Fruit fly (Drosophila melanogaster) whole organism, embryonic: ENCODE measurements around the gene Lsp1alpha.

Experiments used
- Adf1 ChIP-seq: fragments of 200-800 bp; sonication (Bioruptor generic); IDR thresholded peaks from 2 replicates; pipeline ENCODE4 v1.3.6; 2022; ENCODE audit warnings: missing biosample characterization, missing genetic modification characterization
- Aef1 ChIP-seq: fragments of 200-800 bp; sonication (Bioruptor generic); IDR thresholded peaks from 3 replicates; pipeline ENCODE4 v1.3.6; 2022; ENCODE audit warnings: missing biosample characterization, missing genetic modification characterization
- Atf-2 ChIP-seq: fragments of 200-800 bp; sonication (Bioruptor generic); optimal IDR thresholded peaks from 2 replicates; lab custom pipeline; 2016; ENCODE audit warnings: missing biosample characterization, missing genetic modification characterization
- Atf3 ChIP-seq: fragments of 200-800 bp; sonication (Bioruptor generic); optimal IDR thresholded peaks from 3 replicates; lab custom pipeline; 2016; ENCODE audit warnings: missing biosample characterization, missing genetic modification characterization
- Awh ChIP-seq: fragments of 200-800 bp; sonication (Bioruptor generic); IDR thresholded peaks from 2 replicates; pipeline ENCODE4, ENCODE4 v1.3.6; 2022; ENCODE audit warnings: missing biosample characterization, missing genetic modification characterization
- Bdp1 ChIP-seq: fragments of 200-800 bp; sonication (Bioruptor generic); optimal IDR thresholded peaks from 3 replicates; lab custom pipeline; 2016; ENCODE audit warnings: missing biosample characterization, missing genetic modification characterization
- CG11695 ChIP-seq: fragments of 200-800 bp; sonication (Bioruptor generic); IDR thresholded peaks from 3 replicates; pipeline ENCODE4 v1.3.6; 2022; ENCODE audit warnings: missing biosample characterization, missing genetic modification characterization
- CG11696 ChIP-seq: fragments of 200-800 bp; sonication (Bioruptor generic); IDR thresholded peaks from 2 replicates; pipeline ENCODE4 v1.3.6; 2022; ENCODE audit warnings: missing biosample characterization, missing genetic modification characterization
- CG12744 ChIP-seq: fragments of 200-800 bp; sonication (Bioruptor generic); optimal IDR thresholded peaks from 2 replicates; lab custom pipeline; 2016; ENCODE audit warnings: missing biosample characterization, missing genetic modification characterization
- CG13775 ChIP-seq: fragments of 200-800 bp; sonication (Bioruptor generic); optimal IDR thresholded peaks from 3 replicates; lab custom pipeline; 2017; ENCODE audit warnings: missing biosample characterization, mild to moderate bottlenecking, missing genetic modification characterization
- CG15479 ChIP-seq: fragments of 200-800 bp; sonication (Bioruptor generic); optimal IDR thresholded peaks from 3 replicates; lab custom pipeline; 2019; ENCODE audit warnings: missing biosample characterization, mild to moderate bottlenecking, missing genetic modification characterization, moderate library complexity
- CG16813 ChIP-seq: fragments of 200-800 bp; sonication (Bioruptor generic); IDR thresholded peaks from 3 replicates; pipeline ENCODE4 v1.3.6; 2022; ENCODE audit warnings: missing biosample characterization, missing genetic modification characterization; ENCODE audit not compliant: partially characterized antibody
- CG17186 ChIP-seq: fragments of 200-800 bp; sonication (Bioruptor generic); optimal IDR thresholded peaks from 3 replicates; lab custom pipeline; 2017; ENCODE audit warnings: missing biosample characterization, missing genetic modification reagents, missing genetic modification characterization
- CG17361 ChIP-seq: fragments of 200-800 bp; sonication (Bioruptor generic); IDR thresholded peaks from 3 replicates; pipeline ENCODE4 v1.3.6; 2022; ENCODE audit warnings: missing biosample characterization, missing genetic modification characterization
- CG2875 ChIP-seq: fragments of 200-800 bp; sonication (Bioruptor generic); optimal IDR thresholded peaks from 2 replicates; lab custom pipeline; 2017; ENCODE audit warnings: missing biosample characterization, mild to moderate bottlenecking, missing genetic modification characterization, missing genetic modification reagents
- CG30431 ChIP-seq: fragments of 200-800 bp; sonication (Bioruptor generic); optimal IDR thresholded peaks from 2 replicates; lab custom pipeline; 2017; ENCODE audit warnings: missing biosample characterization, missing genetic modification characterization
- CG34224 ChIP-seq: fragments of 200-800 bp; sonication (Bioruptor generic); IDR thresholded peaks from 3 replicates; pipeline ENCODE4 v1.3.6; 2022; ENCODE audit warnings: missing biosample characterization, missing genetic modification characterization; ENCODE audit not compliant: partially characterized antibody
- CG4404 ChIP-seq: fragments of 200-800 bp; sonication (Bioruptor generic); IDR thresholded peaks from 2 replicates; pipeline ENCODE4 v1.3.6; 2022; ENCODE audit warnings: missing biosample characterization, missing genetic modification characterization
- CG4424 ChIP-seq: fragments of 200-800 bp; sonication (Bioruptor generic); optimal IDR thresholded peaks from 3 replicates; lab custom pipeline; 2016; ENCODE audit warnings: missing biosample characterization, missing genetic modification characterization
- CG6683 ChIP-seq: fragments of 200-800 bp; sonication (Bioruptor generic); optimal IDR thresholded peaks from 2 replicates; lab custom pipeline; 2017; ENCODE audit warnings: missing biosample characterization, mild to moderate bottlenecking, missing genetic modification characterization, missing genetic modification reagents
- CG6765 ChIP-seq: fragments of 200-800 bp; sonication (Bioruptor generic); optimal IDR thresholded peaks from 3 replicates; lab custom pipeline; 2017; ENCODE audit warnings: missing biosample characterization, mild to moderate bottlenecking, missing genetic modification characterization
- CG7271 ChIP-seq: fragments of 200-800 bp; sonication (Bioruptor generic); optimal IDR thresholded peaks from 2 replicates; lab custom pipeline; 2018; ENCODE audit warnings: missing biosample characterization, mild to moderate bottlenecking, missing genetic modification characterization, moderate library complexity
- CG7745 ChIP-seq: fragments of 200-800 bp; sonication (Bioruptor generic); optimal IDR thresholded peaks from 2 replicates; lab custom pipeline; 2018; ENCODE audit warnings: missing biosample characterization, mild to moderate bottlenecking, missing genetic modification characterization, moderate library complexity
- CG7786 ChIP-seq: fragments of 200-800 bp; sonication (Bioruptor generic); optimal IDR thresholded peaks from 2 replicates; lab custom pipeline; 2016; ENCODE audit warnings: missing biosample characterization, missing genetic modification characterization
- Dip3 ChIP-seq: fragments of 200-800 bp; sonication (Bioruptor generic); optimal IDR thresholded peaks from 3 replicates; lab custom pipeline; 2016; ENCODE audit warnings: missing biosample characterization, missing genetic modification characterization
- Eip74EF ChIP-seq, 2 experiments: fragments of 200-800 bp in 1 of 2; fragments of >200 bp in 1 of 2; sonication (Bioruptor generic) in 1 of 2; optimal IDR thresholded peaks; 2 replicates each; lab custom pipeline; 2017 to 2019; ENCODE audit warnings: missing biosample characterization in 2 of 2, missing genetic modification characterization in 2 of 2, mild to moderate bottlenecking in 1 of 2, moderate library complexity in 1 of 2
- Ets97D ChIP-seq: fragments of 200-800 bp; sonication (Bioruptor generic); optimal IDR thresholded peaks from 3 replicates; lab custom pipeline; 2016; ENCODE audit warnings: missing biosample characterization, missing genetic modification characterization
- HLH54F ChIP-seq: fragments of 200-800 bp; sonication (Bioruptor generic); optimal IDR thresholded peaks from 3 replicates; lab custom pipeline; 2016; ENCODE audit warnings: missing biosample characterization, missing genetic modification characterization
- MESR4 ChIP-seq: fragments of 200-800 bp; sonication (Bioruptor generic); optimal IDR thresholded peaks from 2 replicates; lab custom pipeline; 2018; ENCODE audit warnings: missing biosample characterization, mild to moderate bottlenecking, missing genetic modification characterization, moderate library complexity
- Nf-YC ChIP-seq: fragments of 200-800 bp; optimal IDR thresholded peaks from 3 replicates; lab custom pipeline; 2019; ENCODE audit warnings: missing biosample characterization, mild to moderate bottlenecking, missing genetic modification characterization, moderate library complexity
- NfI ChIP-seq: fragments of 200-800 bp; sonication (Bioruptor generic); optimal IDR thresholded peaks from 3 replicates; lab custom pipeline; 2018; ENCODE audit warnings: missing biosample characterization, mild to moderate bottlenecking, missing genetic modification characterization, moderate library complexity
- Sox102F ChIP-seq: fragments of 200-800 bp; sonication (Bioruptor generic); optimal IDR thresholded peaks from 2 replicates; lab custom pipeline; 2018; ENCODE audit warnings: missing biosample characterization, mild to moderate bottlenecking, missing genetic modification characterization, moderate library complexity
- Sry-δ ChIP-seq: fragments of 200-800 bp; sonication (Bioruptor generic); optimal IDR thresholded peaks from 2 replicates; lab custom pipeline; 2016; ENCODE audit warnings: missing biosample characterization, missing genetic modification characterization
- Tbp ChIP-seq: fragments of >200 bp; optimal IDR thresholded peaks from 2 replicates; lab custom pipeline; 2018; ENCODE audit warnings: missing biosample characterization, missing genetic modification characterization
- disco-r ChIP-seq: fragments of 200-800 bp; sonication (Bioruptor generic); optimal IDR thresholded peaks from 2 replicates; lab custom pipeline; 2016; ENCODE audit warnings: missing biosample characterization, missing genetic modification characterization
- dm ChIP-seq: fragments of 200-800 bp; sonication (Bioruptor generic); optimal IDR thresholded peaks from 3 replicates; lab custom pipeline; 2016; ENCODE audit warnings: missing biosample characterization, missing genetic modification characterization
- eve ChIP-seq, 2 experiments: fragments of >200 bp; optimal IDR thresholded peaks; 2 replicates each; lab custom pipeline; 2017; ENCODE audit warnings: missing biosample characterization in 2 of 2, missing genetic modification characterization in 2 of 2
- gro ChIP-seq: fragments of 200-800 bp; sonication (Bioruptor generic); optimal IDR thresholded peaks from 2 replicates; lab custom pipeline; 2016; ENCODE audit warnings: missing biosample characterization, missing genetic modification characterization
- gsb ChIP-seq: fragments of 200-800 bp; sonication (Bioruptor generic); IDR thresholded peaks from 2 replicates; pipeline ENCODE4 v1.3.6; 2022; ENCODE audit warnings: missing biosample characterization, missing genetic modification characterization
- ind ChIP-seq: fragments of 200-800 bp; sonication (Bioruptor generic); optimal IDR thresholded peaks from 3 replicates; lab custom pipeline; 2016; ENCODE audit warnings: missing biosample characterization, missing genetic modification characterization
- nau ChIP-seq: fragments of 200-800 bp; sonication (Bioruptor generic); optimal IDR thresholded peaks from 3 replicates; lab custom pipeline; 2017; ENCODE audit warnings: missing biosample characterization, mild to moderate bottlenecking, missing genetic modification characterization, missing genetic modification reagents
- pho ChIP-seq: fragments of 200-800 bp; sonication (Bioruptor generic); optimal IDR thresholded peaks from 2 replicates; lab custom pipeline; 2016; ENCODE audit warnings: missing biosample characterization, missing genetic modification characterization
- pzg ChIP-seq: fragments of 200-800 bp; sonication (Bioruptor generic); optimal IDR thresholded peaks from 3 replicates; lab custom pipeline; 2018; ENCODE audit warnings: missing biosample characterization, mild to moderate bottlenecking, missing genetic modification characterization, moderate library complexity
- schlank ChIP-seq: fragments of 200-800 bp; sonication (Bioruptor generic); optimal IDR thresholded peaks from 2 replicates; lab custom pipeline; 2018; ENCODE audit warnings: missing biosample characterization, mild to moderate bottlenecking, missing genetic modification characterization
- sima ChIP-seq: fragments of 200-800 bp; sonication (Bioruptor generic); optimal IDR thresholded peaks from 2 replicates; lab custom pipeline; 2016; ENCODE audit warnings: missing biosample characterization, missing genetic modification characterization
- trem ChIP-seq: fragments of 200-800 bp; optimal IDR thresholded peaks from 3 replicates; lab custom pipeline; 2019; ENCODE audit warnings: missing biosample characterization, mild to moderate bottlenecking, missing genetic modification characterization, moderate library complexity
- twi ChIP-seq: fragments of 200-800 bp; optimal IDR thresholded peaks from 2 replicates; lab custom pipeline; 2019; ENCODE audit warnings: missing biosample characterization, mild to moderate bottlenecking, missing genetic modification characterization, moderate library complexity
- zfh2 ChIP-seq: fragments of 200-800 bp; sonication (Bioruptor generic); optimal IDR thresholded peaks from 2 replicates; lab custom pipeline; 2016; ENCODE audit warnings: missing biosample characterization, missing genetic modification characterization

The Lsp1alpha gene

dm6 chrX:12472244-12472736 lies 17.8 kb upstream of the Lsp1alpha start (continued):
- TF ChIP-seq CG7271 (tag; lab: Kevin White, UChicago) (peak; percentile 59), dm (GFP tag; lab: Kevin White, UChicago) (no peak), Atf-2 (GFP tag; lab: Kevin White, UChicago) (peak; percentile 36)
- TF ChIP-seq, all 482 proteins: peak for 398

dm6 chrX:12473953-12474468 lies 16.1 kb upstream of the Lsp1alpha start:
- TF ChIP-seq CG15479 (GFP tag; lab: Kevin White, UChicago) = no peak
- TF ChIP-seq Tbp (GFP tag; lab: Kevin White, UChicago) = no peak
- peak; percentile 68 for TF ChIP-seq Awh
- no peak for TF ChIP-seq sima
- TF ChIP-seq Nf-YC = peak; percentile 86
- TF ChIP-seq disco-r = no peak
- peak; percentile 31; the same call in 1 of the 2 replicates for TF ChIP-seq Adf1 (GFP tag; lab: Robert Waterston, UW)
- no peak for TF ChIP-seq CG12744
- peak; percentile 60 for TF ChIP-seq trem (tag; lab: Kevin White, UChicago)
- TF ChIP-seq CG2875 (GFP tag; lab: Kevin White, UChicago) = peak; percentile 50
- TF ChIP-seq pzg (GFP tag; lab: Kevin White, UChicago) = no peak
- TF ChIP-seq HLH54F (GFP tag; lab: Kevin White, UChicago) = no peak
- TF ChIP-seq CG30431 = peak; percentile 42
- TF ChIP-seq Bdp1 (GFP tag; lab: Kevin White, UChicago) = no peak
- TF ChIP-seq CG7786 (GFP tag; lab: Kevin White, UChicago) = no peak
- no peak for TF ChIP-seq Ets97D (GFP tag; lab: Kevin White, UChicago)
- TF ChIP-seq CG6765 (GFP tag; lab: Kevin White, UChicago) = peak; percentile 14
- TF ChIP-seq CG7745 (tag; lab: Kevin White, UChicago) = no peak
- TF ChIP-seq ind (GFP tag; lab: Kevin White, UChicago) = peak; percentile 79
- TF ChIP-seq nau (GFP tag; lab: Kevin White, UChicago) = no peak
- TF ChIP-seq schlank (tag; lab: Kevin White, UChicago) = peak; percentile 48
- TF ChIP-seq CG6683 = peak; percentile 35
- peak; percentile 72 for TF ChIP-seq Aef1 (GFP tag; lab: Robert Waterston, UW)
- no peak for TF ChIP-seq Sry-δ (GFP tag; lab: Kevin White, UChicago)
- no peak for TF ChIP-seq CG16813 (GFP tag; lab: Robert Waterston, UW)
- TF ChIP-seq gro = peak; percentile 47
- no peak for TF ChIP-seq Atf3 (GFP tag; lab: Kevin White, UChicago)
- TF ChIP-seq Dip3 (GFP tag; lab: Kevin White, UChicago) = no peak
- TF ChIP-seq zfh2 = peak; percentile 6
- TF ChIP-seq gsb (GFP tag; lab: Robert Waterston, UW) = peak; percentile 68
- peak; percentile 70 for TF ChIP-seq CG4424 (GFP tag; lab: Kevin White, UChicago)
- TF ChIP-seq NfI (GFP tag; lab: Kevin White, UChicago) = peak; percentile 78
- no peak for TF ChIP-seq CG34224
- TF ChIP-seq Sox102F (GFP tag; lab: Kevin White, UChicago) = peak; percentile 74
- TF ChIP-seq CG4404 (GFP tag; lab: Robert Waterston, UW) = peak; percentile 61; the same call in 1 of the 2 replicates
- TF ChIP-seq CG17361 (GFP tag; lab: Robert Waterston, UW) = peak; percentile 88
- TF ChIP-seq CG17186 (GFP tag; lab: Kevin White, UChicago) = no peak
- TF ChIP-seq eve (GFP tag; optimal IDR thresholded peaks at IDR 0.05; lab: Kevin White, UChicago) = no peak
- TF ChIP-seq pho (GFP tag; lab: Kevin White, UChicago) = no peak
- 0 out of 2 replicates have a peak, but pooled peaks have one; percentile 35 for TF ChIP-seq CG11696
- peak; percentile 79 for TF ChIP-seq CG11695 (GFP tag; lab: Robert Waterston, UW)
- peak in 1 of 2 experiments; percentile 59 for TF ChIP-seq Eip74EF (GFP tag; optimal IDR thresholded peaks at IDR 0.05; lab: Kevin White, UChicago)
- TF ChIP-seq twi (tag; lab: Kevin White, UChicago) = peak; percentile 76
- peak; percentile 70 for TF ChIP-seq CG13775
- no peak for TF ChIP-seq MESR4
